Worm (Caenorhabditis elegans): ENCODE measurements around the gene rpl-36.A.
"Not testable (repeated sequence)": the region's sequence is repeated elsewhere in the genome, so short reads cannot be mapped to it uniquely, and the experiment has no call there.

rpl-36.A gene

DNA sequence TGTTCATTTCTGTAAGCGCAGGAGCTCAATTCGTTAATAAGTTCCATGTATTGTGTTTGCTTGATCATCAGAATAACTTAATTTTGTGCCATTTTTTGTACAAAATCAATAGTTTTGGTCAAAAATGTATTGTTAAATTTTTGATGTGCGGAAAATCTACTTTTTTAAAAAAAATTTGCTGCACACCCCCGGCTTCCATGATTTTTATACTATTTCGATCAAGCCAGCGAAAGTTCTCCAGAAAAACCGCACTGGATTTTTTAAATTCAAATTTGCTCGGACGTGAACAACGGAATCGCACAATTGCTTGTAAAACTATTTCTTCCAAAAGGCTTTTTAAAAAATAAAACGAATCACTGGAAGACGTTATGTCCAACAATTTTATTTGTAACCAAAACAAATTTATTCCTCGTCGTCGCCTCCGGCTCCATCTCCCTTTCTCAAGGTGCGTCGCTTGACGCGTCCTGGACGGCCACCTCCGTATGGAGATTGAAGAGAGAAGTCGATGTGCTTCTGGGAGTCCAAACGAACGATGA is 28.1 kb upstream of the rpl-36.A start:
- no peak for TF ChIP-seq T22C8.4 (GFP tag; IDR thresholded peaks at IDR 0.05)
- TF ChIP-seq cog-1 (tag; optimal IDR thresholded peaks at IDR 0.05), result no peak
- no peak for TF ChIP-seq klf-2 (GFP tag; conservative IDR thresholded peaks at IDR 0.05)
- TF ChIP-seq ztf-29 (GFP tag; IDR thresholded peaks at IDR 0.05), result no peak
- TF ChIP-seq tab-1 (GFP tag; IDR thresholded peaks at IDR 0.05), result no peak
- no peak for TF ChIP-seq flt-1 (GFP tag; IDR thresholded peaks at IDR 0.05)
- no peak for TF ChIP-seq ztf-23 (GFP tag; IDR thresholded peaks at IDR 0.05)
- no peak for TF ChIP-seq ref-1 (GFP tag; conservative IDR thresholded peaks at IDR 0.05)
- no peak for TF ChIP-seq med-1 (GFP tag; optimal IDR thresholded peaks at IDR 0.05; ENCODE audit: insufficient read depth)

DNA sequence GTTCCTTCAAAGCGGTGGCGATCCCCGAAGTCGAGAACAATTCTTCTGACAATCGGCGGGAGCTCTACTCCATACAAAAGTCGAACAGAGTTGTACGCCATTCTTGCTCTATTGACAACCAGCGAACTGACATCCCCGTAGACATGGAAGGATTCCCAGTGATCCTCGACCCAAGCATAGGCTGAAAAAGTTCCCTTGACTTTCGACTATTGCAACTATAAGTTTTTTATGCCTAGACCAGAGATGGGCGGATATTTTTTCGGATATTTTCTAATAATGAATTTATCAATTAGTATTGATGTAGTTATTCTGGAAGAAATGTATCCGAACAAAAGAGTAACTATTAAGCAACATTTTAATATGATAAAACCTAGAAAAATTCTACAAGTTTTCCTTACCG is 24.8 kb upstream of the rpl-36.A start, which contains the start of gene W10C6.2:
Gene W10C6.2, minus strand, starts transcription at position 101 of the 400 bp plus-strand sequence.
- not testable (repeated sequence) for TF ChIP-seq T22C8.4 (GFP tag; IDR thresholded peaks at IDR 0.05); ztf-29 (GFP tag; IDR thresholded peaks at IDR 0.05); med-1 (GFP tag; optimal IDR thresholded peaks at IDR 0.05; ENCODE audit: insufficient read depth)

DNA sequence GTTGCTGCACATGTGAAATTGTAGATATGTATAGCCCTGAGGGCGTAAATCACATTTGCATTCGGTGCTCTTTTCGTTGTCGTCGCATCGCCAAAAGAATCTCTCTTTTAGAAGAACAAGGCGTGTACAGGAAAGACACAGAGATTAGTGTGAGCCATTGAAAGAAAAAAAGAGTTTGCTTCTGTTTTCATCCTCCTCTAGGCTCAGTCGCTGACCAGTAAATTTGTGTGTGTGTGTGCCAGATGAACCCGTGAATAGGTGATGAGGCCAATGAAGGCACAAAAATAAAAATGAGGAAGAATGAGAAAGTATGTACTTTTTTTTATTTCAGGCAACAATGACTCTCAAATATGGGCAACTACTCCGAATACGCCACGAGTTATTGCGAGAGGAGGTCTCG is 15.4 kb upstream of the rpl-36.A start, which contains the start of gene mat-2:
Gene mat-2, plus strand, starts transcription at position 301 of the 400 bp plus-strand sequence.
- no peak for TF ChIP-seq ztf-23 (GFP tag; IDR thresholded peaks at IDR 0.05)
- TF ChIP-seq ztf-29 (GFP tag; IDR thresholded peaks at IDR 0.05), result no peak

DNA sequence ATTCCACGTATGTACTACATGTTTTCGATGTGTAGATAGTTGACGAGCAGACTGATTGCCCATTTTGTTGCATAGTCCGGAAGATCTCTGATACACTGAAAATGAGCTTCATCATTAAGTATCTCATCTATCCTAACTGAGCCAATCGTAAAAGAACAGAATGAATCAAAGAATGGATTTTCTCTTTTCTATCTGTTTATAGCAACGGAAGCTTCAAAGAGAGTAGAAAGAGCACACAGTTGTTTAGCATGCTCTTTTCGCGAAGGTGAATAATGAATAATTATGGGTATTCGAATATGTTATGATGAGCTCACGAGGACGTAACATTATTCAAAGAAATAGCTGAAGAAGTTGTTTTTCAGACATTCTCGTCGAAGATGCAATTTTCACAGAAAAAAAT is 14.1 kb upstream of the rpl-36.A start, which contains the start of gene glb-4:
Gene glb-4, minus strand, starts transcription at position 101 of the 400 bp plus-strand sequence.
- TF ChIP-seq med-1 (GFP tag; optimal IDR thresholded peaks at IDR 0.05; ENCODE audit: insufficient read depth) (no peak), T22C8.4 (GFP tag; IDR thresholded peaks at IDR 0.05) (no peak), flt-1 (GFP tag; IDR thresholded peaks at IDR 0.05) (no peak), ztf-29 (GFP tag; IDR thresholded peaks at IDR 0.05) (no peak), klf-2 (GFP tag; conservative IDR thresholded peaks at IDR 0.05) (no peak), cog-1 (tag; optimal IDR thresholded peaks at IDR 0.05) (no peak), ref-1 (GFP tag; conservative IDR thresholded peaks at IDR 0.05) (no peak), ztf-23 (GFP tag; IDR thresholded peaks at IDR 0.05) (no peak), tab-1 (GFP tag; IDR thresholded peaks at IDR 0.05) (no peak)

DNA sequence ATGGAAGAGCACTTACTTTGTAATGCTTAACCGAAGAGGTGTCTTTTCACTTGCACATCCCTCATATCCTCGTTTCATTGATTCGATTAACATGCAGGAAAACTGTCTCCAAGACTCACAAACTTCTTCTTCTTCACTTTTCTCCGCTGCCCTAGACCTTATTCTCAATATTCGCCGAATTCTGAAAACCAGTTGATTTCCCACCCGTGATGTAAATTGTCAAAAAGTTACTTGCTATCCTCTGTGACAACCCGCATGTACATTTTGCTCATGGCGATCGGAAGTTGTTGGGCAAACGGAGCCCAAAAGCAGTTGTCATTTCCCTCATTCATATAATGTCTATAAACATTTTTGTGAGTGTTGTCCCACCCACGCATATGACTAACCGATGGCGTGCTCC is 13.4 kb upstream of the rpl-36.A start:
- TF ChIP-seq ztf-29 (GFP tag; IDR thresholded peaks at IDR 0.05) (no peak), klf-2 (GFP tag; conservative IDR thresholded peaks at IDR 0.05) (no peak), cog-1 (tag; optimal IDR thresholded peaks at IDR 0.05) (no peak), ztf-23 (GFP tag; IDR thresholded peaks at IDR 0.05) (no peak), med-1 (GFP tag; optimal IDR thresholded peaks at IDR 0.05; ENCODE audit: insufficient read depth) (no peak), flt-1 (GFP tag; IDR thresholded peaks at IDR 0.05) (no peak), T22C8.4 (GFP tag; IDR thresholded peaks at IDR 0.05) (no peak), ref-1 (GFP tag; conservative IDR thresholded peaks at IDR 0.05) (no peak), tab-1 (GFP tag; IDR thresholded peaks at IDR 0.05) (no peak)

DNA sequence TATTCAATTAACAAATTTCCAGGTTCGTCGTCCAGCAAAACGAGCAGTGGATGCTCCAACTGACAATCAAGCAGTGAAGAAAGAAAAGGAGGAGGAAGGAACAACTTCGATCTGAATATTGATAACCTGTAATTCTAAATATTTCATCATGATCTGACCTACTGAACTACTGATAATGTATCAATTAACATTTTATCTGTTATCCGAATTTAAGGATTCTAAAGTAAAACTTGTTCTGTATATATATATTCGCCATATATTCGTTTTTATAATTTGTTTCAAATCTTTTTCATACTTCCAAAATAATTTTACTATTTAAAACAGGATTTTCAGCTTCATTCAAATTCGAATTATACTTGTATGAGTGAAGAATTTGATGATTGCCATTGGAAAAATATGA is 10.8 kb upstream of the rpl-36.A start, which contains the start of gene apc-17:
Gene apc-17, plus strand, starts transcription at position 301 of the 400 bp plus-strand sequence.
- TF ChIP-seq klf-2 (GFP tag; conservative IDR thresholded peaks at IDR 0.05), result no peak
- TF ChIP-seq T22C8.4 (GFP tag; IDR thresholded peaks at IDR 0.05), result no peak
- TF ChIP-seq flt-1 (GFP tag; IDR thresholded peaks at IDR 0.05), result no peak
- no peak for TF ChIP-seq ztf-23 (GFP tag; IDR thresholded peaks at IDR 0.05)
- no peak for TF ChIP-seq cog-1 (tag; optimal IDR thresholded peaks at IDR 0.05)
- no peak for TF ChIP-seq tab-1 (GFP tag; IDR thresholded peaks at IDR 0.05)
- TF ChIP-seq ref-1 (GFP tag; conservative IDR thresholded peaks at IDR 0.05), result no peak

DNA sequence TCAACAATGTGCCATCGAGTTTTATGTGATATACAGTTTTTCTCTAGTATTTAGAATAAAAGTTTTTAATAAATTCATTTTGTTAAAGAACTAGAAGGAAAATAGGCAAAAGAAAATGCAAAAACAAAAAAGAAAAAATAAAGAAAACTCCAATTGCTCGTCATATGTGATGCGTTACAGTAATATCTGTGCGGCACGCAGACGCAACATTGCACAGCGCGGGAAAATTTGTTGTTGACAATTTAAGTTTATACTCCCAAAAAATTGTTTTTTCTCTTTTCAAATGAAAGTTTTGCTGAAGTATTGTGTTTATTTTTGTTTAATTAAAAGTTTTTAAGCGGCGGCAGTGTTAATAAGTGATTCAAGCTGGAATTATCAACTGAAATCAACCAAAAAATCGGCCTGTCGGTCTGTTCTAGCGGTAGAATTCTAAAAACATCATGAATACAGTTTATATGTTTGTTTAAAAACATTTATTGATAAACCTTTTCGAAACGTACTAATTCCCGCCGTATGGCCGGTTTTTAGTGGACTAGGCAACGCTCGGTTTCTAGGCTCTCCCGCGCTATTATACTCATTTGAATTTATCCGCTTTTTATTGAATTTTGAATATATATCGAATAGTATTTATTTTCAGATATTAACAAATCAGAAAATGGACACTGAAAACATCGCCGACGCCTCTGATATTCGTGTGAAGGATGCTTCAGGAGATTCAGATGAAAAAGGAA is 9.1 kb upstream of the rpl-36.A start, which contains the start of gene nasp-1:
Gene nasp-1, plus strand, starts transcription at position 632 of the 731 bp plus-strand sequence.
- TF ChIP-seq ref-1 (GFP tag; conservative IDR thresholded peaks at IDR 0.05), result no peak
- TF ChIP-seq klf-2 (GFP tag; conservative IDR thresholded peaks at IDR 0.05), result no peak
- no peak for TF ChIP-seq tab-1 (GFP tag; IDR thresholded peaks at IDR 0.05)
- TF ChIP-seq med-1 (GFP tag; optimal IDR thresholded peaks at IDR 0.05; ENCODE audit: insufficient read depth), result no peak
- TF ChIP-seq cog-1 (tag; optimal IDR thresholded peaks at IDR 0.05), result no peak
- no peak for TF ChIP-seq flt-1 (GFP tag; IDR thresholded peaks at IDR 0.05)
- TF ChIP-seq T22C8.4 (GFP tag; IDR thresholded peaks at IDR 0.05), result no peak

DNA sequence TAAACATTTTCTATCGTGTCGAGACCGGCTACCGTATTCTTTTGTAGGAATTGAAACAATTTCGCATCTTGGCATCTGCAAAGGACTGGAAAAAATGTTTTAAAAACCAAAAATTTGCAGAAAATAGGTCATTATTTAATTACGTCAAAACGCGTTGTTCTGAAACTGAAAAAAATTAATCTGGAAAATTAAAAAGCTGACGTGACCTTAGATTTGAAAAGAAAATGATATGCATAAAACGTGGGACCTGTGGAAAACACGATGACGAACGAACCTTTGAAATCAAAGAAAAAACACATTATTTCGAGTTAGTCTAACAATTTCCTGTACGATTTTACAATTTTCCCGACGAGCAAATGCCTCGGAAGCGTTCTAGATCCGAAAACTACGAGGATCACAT is 7.2 kb upstream of the rpl-36.A start, which contains the start of gene C09H10.9:
Gene C09H10.9, plus strand, starts transcription at position 301 of the 400 bp plus-strand sequence.
- TF ChIP-seq tab-1 (GFP tag; IDR thresholded peaks at IDR 0.05) (no peak), cog-1 (tag; optimal IDR thresholded peaks at IDR 0.05) (no peak), klf-2 (GFP tag; conservative IDR thresholded peaks at IDR 0.05) (no peak), flt-1 (GFP tag; IDR thresholded peaks at IDR 0.05) (no peak), T22C8.4 (GFP tag; IDR thresholded peaks at IDR 0.05) (no peak), ztf-29 (GFP tag; IDR thresholded peaks at IDR 0.05) (no peak), ref-1 (GFP tag; conservative IDR thresholded peaks at IDR 0.05) (no peak), med-1 (GFP tag; optimal IDR thresholded peaks at IDR 0.05; ENCODE audit: insufficient read depth) (no peak), ztf-23 (GFP tag; IDR thresholded peaks at IDR 0.05) (no peak)

DNA sequence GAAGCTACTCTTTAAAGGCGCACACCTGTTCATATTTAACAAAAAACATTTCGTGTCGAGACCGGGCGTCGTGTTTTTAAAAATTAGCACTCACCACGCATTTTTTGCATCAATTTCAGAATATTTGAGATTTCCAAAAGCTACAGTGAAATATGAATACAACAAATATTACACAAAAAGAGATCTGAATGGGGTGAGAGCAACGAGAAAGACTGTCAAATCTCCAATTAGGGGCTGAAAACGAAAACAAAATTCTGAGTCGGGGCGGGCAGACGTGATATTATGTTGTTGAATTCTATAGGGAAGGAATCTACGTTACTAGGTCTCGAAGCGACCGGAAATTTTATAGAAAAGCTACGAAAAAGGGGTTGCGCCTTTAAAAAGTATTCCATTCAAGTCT is 6.7 kb upstream of the rpl-36.A start, which contains the start of gene C09H10.5:
Gene C09H10.5, minus strand, starts transcription at position 101 of the 400 bp plus-strand sequence.
- TF ChIP-seq tab-1 (GFP tag; IDR thresholded peaks at IDR 0.05) (no peak), ref-1 (GFP tag; conservative IDR thresholded peaks at IDR 0.05) (no peak), flt-1 (GFP tag; IDR thresholded peaks at IDR 0.05) (no peak), ztf-23 (GFP tag; IDR thresholded peaks at IDR 0.05) (no peak), T22C8.4 (GFP tag; IDR thresholded peaks at IDR 0.05) (no peak), med-1 (GFP tag; optimal IDR thresholded peaks at IDR 0.05; ENCODE audit: insufficient read depth) (no peak), cog-1 (tag; optimal IDR thresholded peaks at IDR 0.05) (no peak), klf-2 (GFP tag; conservative IDR thresholded peaks at IDR 0.05) (no peak), ztf-29 (GFP tag; IDR thresholded peaks at IDR 0.05) (no peak)
